Worm (Caenorhabditis elegans) whole organism, young adult: ENCODE measurements around the gene D1086.10.
A peak's percentile ranks its signal among the peaks of the same experiment; 100 is the strongest.

Source experiments
- B0019.2 ChIP-seq: fragments of 200-800 bp; sonication (Bioruptor generic); conservative IDR thresholded peaks from 2 replicates; pipeline ENCODE4 v1.3.6; 2022; ENCODE audit warnings: missing genetic modification reagents, missing genetic modification characterization, missing compliant biosample characterization
- B0035.1 ChIP-seq: sonication (generic microtip); optimal IDR thresholded peaks from 2 replicates; lab custom pipeline; 2016; ENCODE audit warnings: missing genetic modification characterization, mild to moderate bottlenecking, missing compliant biosample characterization, missing genotype, missing genetic modification reagents
- F10E7.11 ChIP-seq: sonication (generic microtip); optimal IDR thresholded peaks from 2 replicates; lab custom pipeline; 2017; ENCODE audit warnings: mild to moderate bottlenecking, missing genetic modification characterization, moderate library complexity, missing compliant biosample characterization
- F23B12.7 ChIP-seq: sonication (generic microtip); optimal IDR thresholded peaks from 2 replicates; lab custom pipeline; 2017; ENCODE audit warnings: missing genetic modification characterization, mild to moderate bottlenecking, missing compliant biosample characterization, antibody characterized with exemption, moderate library complexity; ENCODE audit not compliant: insufficient read depth
- F39B2.1 ChIP-seq: fragments of 200-800 bp; sonication (Bioruptor generic); IDR thresholded peaks from 2 replicates; pipeline ENCODE4 v1.3.6; 2022; ENCODE audit warnings: missing genetic modification reagents, missing genetic modification characterization, missing compliant biosample characterization
- F55B11.4 ChIP-seq: sonication (generic microtip); optimal IDR thresholded peaks from 2 replicates; lab custom pipeline; 2016; ENCODE audit warnings: missing compliant biosample characterization, missing genetic modification characterization, borderline replicate concordance; ENCODE audit not compliant: insufficient read depth
- F57A8.1 ChIP-seq: fragments of 200-800 bp; sonication (Bioruptor generic); optimal IDR thresholded peaks from 2 replicates; lab custom pipeline; 2018; ENCODE audit warnings: mild to moderate bottlenecking, missing genetic modification characterization, moderate library complexity, missing compliant biosample characterization
- K12H6.12 ChIP-seq: fragments of 200-800 bp; sonication (Bioruptor generic); optimal IDR thresholded peaks from 2 replicates; lab custom pipeline; 2018; ENCODE audit warnings: mild to moderate bottlenecking, missing genetic modification characterization, missing compliant biosample characterization
- Y53G8AR.9 ChIP-seq: fragments of 200-800 bp; sonication (Bioruptor generic); conservative IDR thresholded peaks from 2 replicates; pipeline ENCODE4 v1.3.6; 2022; ENCODE audit warnings: missing genetic modification reagents, missing genetic modification characterization, missing compliant biosample characterization
- Y79H2A.3 ChIP-seq: fragments of 200-800 bp; sonication (Bioruptor generic); conservative IDR thresholded peaks from 2 replicates; pipeline ENCODE4 v1.3.6; 2022; ENCODE audit warnings: missing genetic modification reagents, missing genetic modification characterization, missing compliant biosample characterization
- Y95B8A.8 ChIP-seq: fragments of 200-800 bp; sonication (Bioruptor generic); IDR thresholded peaks from 2 replicates; pipeline ENCODE4 v1.3.6; 2022; ENCODE audit warnings: missing genetic modification reagents, missing genetic modification characterization, missing compliant biosample characterization
- ZK185.1 ChIP-seq: sonication (generic microtip); optimal IDR thresholded peaks from 2 replicates; lab custom pipeline; 2016; ENCODE audit warnings: mild to moderate bottlenecking, missing genetic modification characterization, missing compliant biosample characterization; ENCODE audit not compliant: poor library complexity, severe bottlenecking
- aptf-3 ChIP-seq: fragments of 200-800 bp; sonication (Bioruptor generic); IDR thresholded peaks from 2 replicates; pipeline ENCODE4 v1.3.6; 2022; ENCODE audit warnings: missing genetic modification characterization, missing compliant biosample characterization
- atf-7 ChIP-seq: sonication (generic microtip); optimal IDR thresholded peaks from 2 replicates; lab custom pipeline; 2017; ENCODE audit warnings: mild to moderate bottlenecking, missing genetic modification characterization, missing compliant biosample characterization
- attf-3 ChIP-seq: fragments of 200-800 bp; sonication (Bioruptor generic); conservative IDR thresholded peaks from 2 replicates; pipeline ENCODE4 v1.3.6; 2022; ENCODE audit warnings: missing genetic modification reagents, missing genetic modification characterization, missing compliant biosample characterization
- attf-6 ChIP-seq: fragments of 200-800 bp; sonication (Bioruptor generic); IDR thresholded peaks from 2 replicates; pipeline ENCODE4 v1.3.6; 2022; ENCODE audit warnings: missing genetic modification reagents, missing genetic modification characterization, missing compliant biosample characterization
- ceh-27 ChIP-seq: fragments of 200-800 bp; sonication (Bioruptor generic); optimal IDR thresholded peaks from 2 replicates; lab custom pipeline; 2018; ENCODE audit warnings: mild to moderate bottlenecking, missing genetic modification characterization, moderate library complexity, missing compliant biosample characterization
- ceh-79 ChIP-seq: sonication (generic microtip); optimal IDR thresholded peaks from 2 replicates; lab custom pipeline; 2017; ENCODE audit warnings: mild to moderate bottlenecking, missing genetic modification characterization, missing compliant biosample characterization
- chd-7 ChIP-seq: sonication (generic microtip); optimal IDR thresholded peaks from 2 replicates; lab custom pipeline; 2016; ENCODE audit warnings: mild to moderate bottlenecking, missing genetic modification characterization, moderate library complexity, missing compliant biosample characterization
- die-1 ChIP-seq: sonication (generic microtip); optimal IDR thresholded peaks from 2 replicates; lab custom pipeline; 2016; ENCODE audit warnings: missing genotype, mild to moderate bottlenecking, missing genetic modification characterization, missing compliant biosample characterization
- ekl-4 ChIP-seq: fragments of 200-800 bp; sonication (Bioruptor generic); IDR thresholded peaks from 2 replicates; pipeline ENCODE4 v1.3.6; 2022; ENCODE audit warnings: missing genetic modification reagents, missing genetic modification characterization, missing compliant biosample characterization
- ets-4 ChIP-seq: fragments of 200-800 bp; sonication (Bioruptor generic); optimal IDR thresholded peaks from 2 replicates; lab custom pipeline; 2018; ENCODE audit warnings: mild to moderate bottlenecking, missing genetic modification characterization, missing compliant biosample characterization
- gei-17 ChIP-seq: fragments of 200-800 bp; sonication (Bioruptor generic); optimal IDR thresholded peaks from 2 replicates; lab custom pipeline; 2018; ENCODE audit warnings: mild to moderate bottlenecking, missing genetic modification characterization, missing compliant biosample characterization
- hrde-1 ChIP-seq: sonication (generic microtip); optimal IDR thresholded peaks from 2 replicates; lab custom pipeline; 2016; ENCODE audit warnings: missing genetic modification characterization, mild to moderate bottlenecking, missing compliant biosample characterization, moderate library complexity, missing genotype, missing genetic modification reagents, borderline replicate concordance
- let-607 ChIP-seq, 2 experiments: fragments of 200-800 bp in 1 of 2; sonication (Bioruptor generic) in 1 of 2; sonication (generic microtip) in 1 of 2; optimal IDR thresholded peaks; 2 replicates each; lab custom pipeline; 2016 to 2018; ENCODE audit warnings: mild to moderate bottlenecking in 2 of 2, missing compliant biosample characterization in 2 of 2, missing genetic modification characterization in 2 of 2, moderate library complexity in 2 of 2, missing genotype in 1 of 2
- lin-26 ChIP-seq: fragments of 200-800 bp; sonication (Bioruptor generic); IDR thresholded peaks from 2 replicates; pipeline ENCODE4 v1.3.6; 2022; ENCODE audit warnings: missing genetic modification reagents, missing genetic modification characterization, missing compliant biosample characterization
- lin-35 ChIP-seq, 3 experiments: fragments of 150-350 bp in 2 of 3; sonication (generic microtip) in 1 of 3; optimal IDR thresholded peaks; 2 replicates each; lab custom pipeline; 2014 to 2018; ENCODE audit warnings: missing biosample characterization in 3 of 3, missing genetic modification characterization in 3 of 3, missing genetic modification reagents in 3 of 3
- lin-40 ChIP-seq: sonication (generic microtip); optimal IDR thresholded peaks from 2 replicates; lab custom pipeline; 2016; ENCODE audit warnings: missing genetic modification characterization, mild to moderate bottlenecking, missing compliant biosample characterization, missing genotype, missing genetic modification reagents
- lin-54 ChIP-seq: fragments of 200-800 bp; sonication (Bioruptor generic); optimal IDR thresholded peaks from 2 replicates; lab custom pipeline; 2018; ENCODE audit warnings: mild to moderate bottlenecking, missing genetic modification characterization, missing compliant biosample characterization
- lsl-1 ChIP-seq: fragments of 200-800 bp; sonication (Bioruptor generic); optimal IDR thresholded peaks from 2 replicates; lab custom pipeline; 2018; ENCODE audit warnings: mild to moderate bottlenecking, missing genetic modification characterization, moderate library complexity, missing compliant biosample characterization
- madf-3 ChIP-seq: fragments of 200-800 bp; sonication (Bioruptor generic); IDR thresholded peaks from 2 replicates; pipeline ENCODE4 v1.3.6; 2022; ENCODE audit warnings: missing genetic modification reagents, missing genetic modification characterization, missing compliant biosample characterization
- madf-8 ChIP-seq: fragments of 200-800 bp; sonication (Bioruptor generic); conservative IDR thresholded peaks from 2 replicates; pipeline ENCODE4 v1.3.6; 2022; ENCODE audit warnings: missing genetic modification reagents, missing genetic modification characterization, missing compliant biosample characterization
- mcd-1 ChIP-seq: fragments of 200-800 bp; sonication (Bioruptor generic); IDR thresholded peaks from 2 replicates; pipeline ENCODE4 v1.3.6; 2022; ENCODE audit warnings: missing genetic modification reagents, missing genetic modification characterization, missing compliant biosample characterization
- mel-28 ChIP-seq: sonication (generic microtip); optimal IDR thresholded peaks from 2 replicates; lab custom pipeline; 2016; ENCODE audit warnings: borderline replicate concordance, mild to moderate bottlenecking, missing genetic modification characterization, missing compliant biosample characterization
- mxl-1 ChIP-seq: sonication (generic microtip); optimal IDR thresholded peaks from 2 replicates; lab custom pipeline; 2016; ENCODE audit warnings: missing genetic modification characterization, missing compliant biosample characterization
- nfya-2 ChIP-seq: fragments of 200-800 bp; sonication (Bioruptor generic); IDR thresholded peaks from 2 replicates; pipeline ENCODE4 v1.3.6; 2022; ENCODE audit warnings: missing genetic modification reagents, missing genetic modification characterization, missing compliant biosample characterization
- nfyb-1 ChIP-seq: fragments of 200-800 bp; sonication (Bioruptor generic); IDR thresholded peaks from 2 replicates; pipeline ENCODE4 v1.3.6; 2022; ENCODE audit warnings: missing genetic modification reagents, missing genetic modification characterization, missing compliant biosample characterization
- repo-1 ChIP-seq: sonication (generic microtip); optimal IDR thresholded peaks from 2 replicates; lab custom pipeline; 2017; ENCODE audit warnings: mild to moderate bottlenecking, missing genetic modification characterization, missing compliant biosample characterization
- rpc-1 ChIP-seq, 2 experiments: fragments of 150-350 bp in 1 of 2; sonication (generic microtip) in 1 of 2; optimal IDR thresholded peaks; 2 replicates each; lab custom pipeline; 2014 to 2018; ENCODE audit warnings: missing biosample characterization in 1 of 2, missing genetic modification characterization in 1 of 2, missing genetic modification reagents in 1 of 2, missing genotype in 1 of 2
- somi-1 ChIP-seq: fragments of 200-800 bp; sonication (Bioruptor generic); optimal IDR thresholded peaks from 2 replicates; lab custom pipeline; 2018; ENCODE audit warnings: mild to moderate bottlenecking, missing genetic modification characterization, missing compliant biosample characterization
- sptf-2 ChIP-seq: fragments of 200-800 bp; sonication (Bioruptor generic); optimal IDR thresholded peaks from 2 replicates; lab custom pipeline; 2018; ENCODE audit warnings: mild to moderate bottlenecking, missing genetic modification characterization, missing compliant biosample characterization
- zim-3 ChIP-seq: sonication (generic microtip); optimal IDR thresholded peaks from 2 replicates; lab custom pipeline; 2017; ENCODE audit warnings: mild to moderate bottlenecking, missing genetic modification characterization, moderate library complexity, missing compliant biosample characterization
- ztf-18 ChIP-seq: sonication (generic microtip); optimal IDR thresholded peaks from 2 replicates; lab custom pipeline; 2016; ENCODE audit warnings: missing genotype, mild to moderate bottlenecking, missing genetic modification characterization, missing compliant biosample characterization
- ztf-25 ChIP-seq: fragments of 200-800 bp; sonication (Bioruptor generic); IDR thresholded peaks from 2 replicates; pipeline ENCODE4 v1.3.6; 2022; ENCODE audit warnings: missing genetic modification reagents, missing genetic modification characterization, missing compliant biosample characterization
- ztf-3 ChIP-seq: fragments of 200-800 bp; sonication (Bioruptor generic); optimal IDR thresholded peaks from 2 replicates; lab custom pipeline; 2018; ENCODE audit warnings: mild to moderate bottlenecking, missing genetic modification characterization, missing compliant biosample characterization
- ztf-6 ChIP-seq: fragments of 200-800 bp; sonication (Bioruptor generic); IDR thresholded peaks from 2 replicates; pipeline ENCODE4 v1.3.6; 2022; ENCODE audit warnings: missing genetic modification reagents, missing genetic modification characterization, missing compliant biosample characterization

D1086.10 gene

ce11 chrV:14092403-14092802 lies 9.8 kb downstream of the D1086.10 start, which contains the start of gene D1086.3 (continued):
- TF ChIP-seq Y53G8AR.9 (GFP tag; lab: Robert Waterston, UW): 0 out of 2 replicates have a peak, but pooled peaks have one; percentile 69
- no peak for TF ChIP-seq sptf-2 (GFP tag; lab: Kevin White, UChicago)
- peak; percentile 75 for TF ChIP-seq madf-8 (GFP tag; lab: Robert Waterston, UW)
- no peak for TF ChIP-seq gei-17 (GFP tag; lab: Kevin White, UChicago)
- peak; percentile 78 for TF ChIP-seq nfyb-1
- TF ChIP-seq lin-35 (GFP tag; optimal IDR thresholded peaks at IDR 0.05; lab: Kevin White, UChicago): no peak
- peak; percentile 27 for TF ChIP-seq hrde-1 (tag; lab: Kevin White, UChicago)
- peak; percentile 46 for TF ChIP-seq atf-7 (tag; lab: Kevin White, UChicago)
- no peak for TF ChIP-seq ztf-3 (GFP tag; lab: Kevin White, UChicago)
- peak; percentile 5 for TF ChIP-seq ceh-27
- no peak for TF ChIP-seq Y79H2A.3 (GFP tag; lab: Robert Waterston, UW)
- no peak for TF ChIP-seq B0019.2
- TF ChIP-seq lin-26 (GFP tag; lab: Robert Waterston, UW): 0 out of 2 replicates have a peak, but pooled peaks have one; percentile 54
- 0 out of 2 replicates have a peak, but pooled peaks have one; percentile 58 for TF ChIP-seq ztf-25 (GFP tag; lab: Robert Waterston, UW)
- TF ChIP-seq Y95B8A.8: 0 out of 2 replicates have a peak, but pooled peaks have one; percentile 32
- TF ChIP-seq F10E7.11 (tag; lab: Kevin White, UChicago): no peak
- no peak for TF ChIP-seq rpc-1 (optimal IDR thresholded peaks at IDR 0.05; lab: Kevin White, UChicago)
- no peak for TF ChIP-seq rpc-1 (tag; optimal IDR thresholded peaks at IDR 0.05; lab: Kevin White, UChicago)
- TF ChIP-seq F39B2.1: no peak
- peak; percentile 63 for TF ChIP-seq lin-54 (GFP tag; lab: Kevin White, UChicago)
- no peak for TF ChIP-seq let-607 (tag; optimal IDR thresholded peaks at IDR 0.05; lab: Kevin White, UChicago)
- peak; percentile 55 for TF ChIP-seq ekl-4 (GFP tag; lab: Robert Waterston, UW)
- no peak for TF ChIP-seq zim-3 (tag; lab: Kevin White, UChicago)
- no peak for TF ChIP-seq B0035.1 (tag; lab: Kevin White, UChicago)
- peak; percentile 35 for TF ChIP-seq ztf-18 (tag; lab: Kevin White, UChicago)
- TF ChIP-seq repo-1 (tag; lab: Kevin White, UChicago): peak; percentile 52
- TF ChIP-seq madf-3 (GFP tag; lab: Robert Waterston, UW): no peak; the same call in 1 of the 2 replicates
- TF ChIP-seq mel-28 (tag; lab: Kevin White, UChicago): no peak
- no peak for TF ChIP-seq F55B11.4 (tag; lab: Kevin White, UChicago)
- TF ChIP-seq ets-4 (GFP tag; lab: Kevin White, UChicago): no peak
- no peak for TF ChIP-seq nfya-2 (GFP tag; lab: Robert Waterston, UW)
- TF ChIP-seq ztf-6: no peak
- no peak for TF ChIP-seq ceh-79 (tag; lab: Kevin White, UChicago)
- no peak for TF ChIP-seq die-1 (tag; lab: Kevin White, UChicago)
- peak; percentile 93 for TF ChIP-seq attf-6 (GFP tag; lab: Robert Waterston, UW)
- TF ChIP-seq mcd-1 (GFP tag; lab: Robert Waterston, UW): peak; percentile 67
- no peak for TF ChIP-seq lin-40 (tag; lab: Kevin White, UChicago)
- TF ChIP-seq somi-1 (GFP tag; lab: Kevin White, UChicago): no peak
- TF ChIP-seq ZK185.1 (tag; lab: Kevin White, UChicago): no peak
- TF ChIP-seq F57A8.1 (GFP tag; lab: Kevin White, UChicago): no peak
- peak; percentile 14 for TF ChIP-seq chd-7 (tag; lab: Kevin White, UChicago)
- peak; percentile 73 for TF ChIP-seq lsl-1
- peak; percentile 51 for TF ChIP-seq mxl-1 (tag; lab: Kevin White, UChicago)
- TF ChIP-seq F23B12.7 (tag; lab: Kevin White, UChicago): peak; percentile 26
- peak; percentile 15 for TF ChIP-seq K12H6.12 (tag; lab: Kevin White, UChicago)
- peak; percentile 32; the same call in 1 of the 2 replicates for TF ChIP-seq attf-3 (GFP tag; lab: Robert Waterston, UW)
- TF ChIP-seq aptf-3 (GFP tag; lab: Robert Waterston, UW): no peak
